Fruit fly (Drosophila melanogaster) Kc167 (cell line): ENCODE data around the gene Syx1A.

Source experiments
- Sin3A ChIP-seq: fragments of >200 bp; optimal IDR thresholded peaks from 2 replicates; lab custom pipeline; 2018; ENCODE audit warnings: missing external identifiers
- h ChIP-seq: fragments of >200 bp; optimal IDR thresholded peaks from 3 replicates; lab custom pipeline; 2018; ENCODE audit warnings: missing external identifiers
- insv ChIP-seq: fragments of >200 bp; optimal IDR thresholded peaks from 3 replicates; lab custom pipeline; 2018; ENCODE audit warnings: missing external identifiers
- psq ChIP-seq: fragments of >200 bp; optimal IDR thresholded peaks from 2 replicates; lab custom pipeline; 2017; ENCODE audit warnings: missing external identifiers
- ttk ChIP-seq: sonication (Bioruptor generic); optimal IDR thresholded peaks from 2 replicates; lab custom pipeline; 2017; ENCODE audit warnings: missing external identifiers

- no peak for TF ChIP-seq psq (lab: Kevin White, UChicago)
- no peak for TF ChIP-seq insv (lab: Kevin White, UChicago)
- no peak for TF ChIP-seq h (lab: Kevin White, UChicago)
- no peak for TF ChIP-seq ttk (lab: Kevin White, UChicago)
- no peak for TF ChIP-seq Sin3A (lab: Kevin White, UChicago)
These were observed 12.9 kb downstream of the Syx1A start for dm6 chr3R:24092590-24093151.
